Fruit fly (Drosophila melanogaster): Measurements from ENCODE around the gene CG4009.

Gene CG4009

DNA sequence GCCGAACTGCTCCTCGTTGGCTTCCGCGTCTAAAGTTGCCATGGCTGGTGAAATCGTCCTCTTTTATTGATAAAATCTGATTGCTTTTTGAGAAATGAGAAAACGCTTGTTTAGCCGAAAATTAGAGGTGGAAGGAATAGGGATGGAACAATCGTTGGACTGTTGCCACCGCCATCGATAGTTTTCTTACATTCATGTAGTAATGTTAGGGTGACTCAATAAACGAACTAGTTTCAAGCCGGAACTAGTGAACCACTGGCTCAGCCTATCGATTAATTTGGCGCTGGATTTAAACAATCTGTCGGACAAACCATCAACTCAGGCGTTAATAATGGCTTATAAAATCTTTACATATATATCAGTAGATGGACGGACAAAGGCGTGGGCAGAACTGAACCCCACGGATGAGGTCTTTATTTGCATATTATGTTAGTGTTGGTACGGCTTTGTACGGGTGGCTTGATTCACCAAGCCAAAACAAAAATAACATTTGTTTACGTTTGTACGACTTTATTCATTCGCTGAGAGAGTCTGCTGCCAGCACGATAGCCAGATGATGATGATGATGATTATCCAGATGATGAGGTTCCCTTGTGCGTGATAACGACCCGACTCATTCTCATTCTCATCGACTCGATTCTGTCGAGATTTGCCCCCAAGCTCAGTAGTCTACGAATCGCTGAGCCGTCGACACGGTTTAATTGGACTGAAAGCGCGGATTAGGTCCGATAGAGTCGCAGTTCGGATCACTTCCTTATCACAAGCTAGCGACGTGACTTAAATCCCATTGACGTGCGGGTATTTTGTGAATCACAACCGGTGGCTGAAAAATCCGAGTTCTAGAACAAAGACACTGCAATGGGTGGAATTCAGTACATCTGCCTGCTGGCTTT lies 33.4 kb downstream of the CG4009 start, which contains the start of the genes Sf3a1 and Irc (continued):
- no peak for TF ChIP-seq CG6808 (GFP tag; optimal IDR thresholded peaks at IDR 0.05)

DNA sequence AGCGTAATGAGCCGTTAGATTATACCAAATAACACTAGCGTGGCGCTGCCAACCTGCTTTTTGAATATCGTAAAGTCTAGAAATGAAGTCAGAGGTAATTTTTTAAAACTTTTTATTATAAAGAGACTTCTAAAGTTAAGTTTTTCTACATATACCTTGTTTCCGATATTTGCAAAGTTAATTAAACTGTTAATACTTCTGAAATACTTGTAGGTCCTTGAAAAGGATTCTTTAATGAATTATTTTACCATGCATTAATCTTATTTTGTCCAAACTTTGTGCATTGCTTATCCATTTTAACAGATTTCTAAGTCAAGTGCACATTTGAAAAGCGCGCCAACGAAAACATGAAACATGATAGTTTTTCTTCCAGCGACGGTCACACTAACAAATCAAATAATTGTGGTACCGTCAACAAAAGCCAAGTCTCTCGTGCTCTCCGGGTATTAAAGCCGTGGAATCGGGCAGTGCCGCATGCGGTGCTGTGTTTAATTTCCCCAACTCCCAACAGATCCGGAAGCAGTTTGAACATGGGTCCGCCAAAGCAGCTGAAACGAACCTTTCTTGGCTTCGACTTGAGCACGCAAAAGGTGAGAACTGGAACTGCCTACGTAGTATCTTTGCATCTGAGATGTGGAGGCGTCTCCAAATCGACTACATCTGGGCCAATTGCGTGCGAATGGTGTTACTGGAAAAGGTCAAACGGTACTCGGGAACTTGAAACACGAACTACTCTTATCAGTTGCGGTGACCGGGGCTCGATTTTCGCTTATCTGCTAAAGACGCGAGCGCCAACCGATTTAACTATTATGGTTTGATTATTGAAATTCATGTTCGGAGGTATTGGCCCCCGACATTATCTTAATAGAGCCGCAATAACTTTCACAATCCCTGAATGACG lies 39.5 kb downstream of the CG4009 start, which contains the start of the genes EMC2A and CG3534:
EMC2A (minus strand) TSS at position 13 of the 901 bp plus-strand sequence.
CG3534 (plus strand) TSS at position 388 of the 901 bp plus-strand sequence.
- TF ChIP-seq CG3032 (tag; optimal IDR thresholded peaks at IDR 0.05) (peak; percentile 54), CG10631 (GFP tag; optimal IDR thresholded peaks at IDR 0.05) (peak; percentile 25), pdm3 (GFP tag; optimal IDR thresholded peaks at IDR 0.05) (no peak), topi (GFP tag; optimal IDR thresholded peaks at IDR 0.05) (no peak), CG9139 (GFP tag; optimal IDR thresholded peaks at IDR 0.05) (no peak), CG6276 (GFP tag; optimal IDR thresholded peaks at IDR 0.05) (no peak), CG11294 (GFP tag; IDR thresholded peaks at IDR 0.05) (no peak), CG15336 (GFP tag; IDR thresholded peaks at IDR 0.05) (no peak), CG6163 (GFP tag; IDR thresholded peaks at IDR 0.05) (no peak), CG3919 (GFP tag; optimal IDR thresholded peaks at IDR 0.05) (no peak), Ets21C (GFP tag; optimal IDR thresholded peaks at IDR 0.05) (no peak), lz (GFP tag; optimal IDR thresholded peaks at IDR 0.05) (peak; percentile 41), ss (GFP tag; optimal IDR thresholded peaks at IDR 0.05) (no peak), svp (GFP tag) (peak; percentile 67), vri (GFP tag; optimal IDR thresholded peaks at IDR 0.05) (no peak), salr (GFP tag; optimal IDR thresholded peaks at IDR 0.05) (no peak), cyc (GFP tag; optimal IDR thresholded peaks at IDR 0.05) (no peak), Blimp-1 (GFP tag; optimal IDR thresholded peaks at IDR 0.05) (no peak), CG8319 (GFP tag; optimal IDR thresholded peaks at IDR 0.05) (no peak), Sox14 (GFP tag; optimal IDR thresholded peaks at IDR 0.05) (no peak), acj6 (GFP tag; optimal IDR thresholded peaks at IDR 0.05) (no peak), CG11902 (GFP tag; optimal IDR thresholded peaks at IDR 0.05) (no peak), Hr39 (GFP tag; optimal IDR thresholded peaks at IDR 0.05) (no peak), Sox102F (GFP tag; optimal IDR thresholded peaks at IDR 0.05) (no peak), Eip75B (GFP tag; optimal IDR thresholded peaks at IDR 0.05) (peak; percentile 44), fkh (GFP tag; optimal IDR thresholded peaks at IDR 0.05) (peak; percentile 73), CG4318 (GFP tag; optimal IDR thresholded peaks at IDR 0.05) (no peak), esn (GFP tag; optimal IDR thresholded peaks at IDR 0.05) (no peak), Gug (GFP tag; IDR thresholded peaks at IDR 0.05) (no peak), OdsH (GFP tag; optimal IDR thresholded peaks at IDR 0.05) (no peak), CG32006 (GFP tag; optimal IDR thresholded peaks at IDR 0.05) (no peak), Hr38 (GFP tag; optimal IDR thresholded peaks at IDR 0.05) (no peak), CG6854 (GFP tag; optimal IDR thresholded peaks at IDR 0.05) (no peak), Eip93F (GFP tag; optimal IDR thresholded peaks at IDR 0.05) (no peak), CG6808 (GFP tag; optimal IDR thresholded peaks at IDR 0.05) (no peak), Eip78C (GFP tag) (no peak), Hr4 (GFP tag; optimal IDR thresholded peaks at IDR 0.05) (no peak), CG16779 (tag; optimal IDR thresholded peaks at IDR 0.05) (no peak), spab (GFP tag; optimal IDR thresholded peaks at IDR 0.05) (no peak), CG8119 (GFP tag; IDR thresholded peaks at IDR 0.05) (no peak), achi (GFP tag; optimal IDR thresholded peaks at IDR 0.05) (no peak), fd59A (GFP tag; optimal IDR thresholded peaks at IDR 0.05) (no peak), CG11762 (GFP tag; optimal IDR thresholded peaks at IDR 0.05; ENCODE audit: insufficient read depth) (no peak), CG6792 (GFP tag; optimal IDR thresholded peaks at IDR 0.05) (no peak), dac (GFP tag; optimal IDR thresholded peaks at IDR 0.05) (no peak), CG10669 (GFP tag; optimal IDR thresholded peaks at IDR 0.05) (no peak)
